Worm (Caenorhabditis elegans): ENCODE results near the gene sre-28.

DNA sequence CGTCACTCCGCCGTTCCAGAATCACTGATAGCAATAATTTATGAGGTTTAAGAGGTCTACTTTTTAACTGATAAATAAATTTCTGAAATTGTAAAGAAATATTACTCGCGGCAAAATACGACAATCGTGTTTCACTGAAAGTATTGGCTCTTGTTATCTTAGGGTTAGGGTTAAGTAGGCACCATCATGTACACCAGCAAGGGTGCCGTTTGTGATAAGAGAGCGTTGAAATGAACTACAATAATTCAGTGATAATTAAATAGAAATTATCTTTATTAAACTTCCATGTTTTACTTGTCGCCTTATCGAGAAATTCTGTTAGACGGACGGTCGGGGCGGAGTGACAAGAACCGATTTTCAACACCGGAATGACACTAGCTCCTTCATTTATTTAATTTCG lies 18.5 kb upstream of the sre-28 start:
- TF ChIP-seq snpc-4 (tag; optimal IDR thresholded peaks at IDR 0.05) (no peak), skn-1 (tag; optimal IDR thresholded peaks at IDR 0.05) (no peak), unc-62 (GFP tag; optimal IDR thresholded peaks at IDR 0.05 in 1 of 2) (no peak), unc-62 (tag; optimal IDR thresholded peaks at IDR 0.05) (no peak), ZK546.5 (tag; optimal IDR thresholded peaks at IDR 0.05) (no peak), dpl-1 (GFP tag; optimal IDR thresholded peaks at IDR 0.05) (no peak), nhr-237 (tag; optimal IDR thresholded peaks at IDR 0.05) (no peak), aha-1 (tag) (no peak), nhr-102 (tag; optimal IDR thresholded peaks at IDR 0.05) (no peak), ctbp-1 (GFP tag; IDR thresholded peaks at IDR 0.05) (no peak), jun-1 (tag; optimal IDR thresholded peaks at IDR 0.05) (no peak), Y105C5A.15 (GFP tag; IDR thresholded peaks at IDR 0.05) (no peak), lin-39 (tag; optimal IDR thresholded peaks at IDR 0.05) (no peak), madf-5 (GFP tag; IDR thresholded peaks at IDR 0.05) (no peak)

Data from whole organism, L4 larva.